Worm (Caenorhabditis elegans): ENCODE data around the gene C16A11.5.

- TF ChIP-seq nhr-237 (tag; optimal IDR thresholded peaks at IDR 0.05): no peak
- no peak for TF ChIP-seq ham-2 (GFP tag; optimal IDR thresholded peaks at IDR 0.05)
- TF ChIP-seq unc-39 (tag; optimal IDR thresholded peaks at IDR 0.05): no peak
- no peak for TF ChIP-seq sem-2 (GFP tag; optimal IDR thresholded peaks at IDR 0.05)
Measured at ce11 chrII:4235959-4236358, 12.9 kb downstream of the C16A11.5 start, which contains the start of gene fbxc-43.
